Fruit fly (Drosophila melanogaster): ENCODE measurements around the gene Hsp70Ab.
"Not testable (repeated sequence)": the region's sequence is repeated elsewhere in the genome, so short reads cannot be mapped to it uniquely, and the experiment has no call there.

DNA sequence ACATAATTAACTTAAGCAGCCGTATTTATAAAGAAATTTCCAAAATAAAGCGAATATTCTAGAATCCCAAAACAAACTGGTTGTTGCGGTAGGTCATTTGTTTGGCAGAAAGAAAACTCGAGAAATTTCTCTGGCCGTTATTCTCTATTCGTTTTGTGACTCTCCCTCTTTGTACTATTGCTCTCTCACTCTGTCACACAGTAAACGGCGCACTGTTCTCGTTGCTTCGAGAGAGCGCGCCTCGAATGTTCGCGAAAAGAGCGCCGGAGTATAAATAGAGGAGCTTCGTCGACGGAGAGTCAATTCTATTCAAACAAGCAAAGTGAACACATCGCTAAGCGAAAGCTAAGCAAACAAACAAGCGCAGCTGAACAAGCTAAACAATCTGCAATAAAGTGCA lies at the start of gene Hsp70Ab:
- not testable (repeated sequence) for TF ChIP-seq EcR (GFP tag; optimal IDR thresholded peaks at IDR 0.05); psq (optimal IDR thresholded peaks at IDR 0.05); CG8478 (optimal IDR thresholded peaks at IDR 0.05); Dll (optimal IDR thresholded peaks at IDR 0.05); usp (GFP tag; optimal IDR thresholded peaks at IDR 0.05); pan (optimal IDR thresholded peaks at IDR 0.05)

Measured in whole organism.